Fruit fly (Drosophila melanogaster): Measurements from ENCODE around the gene CG43220.

Gene CG43220

DNA sequence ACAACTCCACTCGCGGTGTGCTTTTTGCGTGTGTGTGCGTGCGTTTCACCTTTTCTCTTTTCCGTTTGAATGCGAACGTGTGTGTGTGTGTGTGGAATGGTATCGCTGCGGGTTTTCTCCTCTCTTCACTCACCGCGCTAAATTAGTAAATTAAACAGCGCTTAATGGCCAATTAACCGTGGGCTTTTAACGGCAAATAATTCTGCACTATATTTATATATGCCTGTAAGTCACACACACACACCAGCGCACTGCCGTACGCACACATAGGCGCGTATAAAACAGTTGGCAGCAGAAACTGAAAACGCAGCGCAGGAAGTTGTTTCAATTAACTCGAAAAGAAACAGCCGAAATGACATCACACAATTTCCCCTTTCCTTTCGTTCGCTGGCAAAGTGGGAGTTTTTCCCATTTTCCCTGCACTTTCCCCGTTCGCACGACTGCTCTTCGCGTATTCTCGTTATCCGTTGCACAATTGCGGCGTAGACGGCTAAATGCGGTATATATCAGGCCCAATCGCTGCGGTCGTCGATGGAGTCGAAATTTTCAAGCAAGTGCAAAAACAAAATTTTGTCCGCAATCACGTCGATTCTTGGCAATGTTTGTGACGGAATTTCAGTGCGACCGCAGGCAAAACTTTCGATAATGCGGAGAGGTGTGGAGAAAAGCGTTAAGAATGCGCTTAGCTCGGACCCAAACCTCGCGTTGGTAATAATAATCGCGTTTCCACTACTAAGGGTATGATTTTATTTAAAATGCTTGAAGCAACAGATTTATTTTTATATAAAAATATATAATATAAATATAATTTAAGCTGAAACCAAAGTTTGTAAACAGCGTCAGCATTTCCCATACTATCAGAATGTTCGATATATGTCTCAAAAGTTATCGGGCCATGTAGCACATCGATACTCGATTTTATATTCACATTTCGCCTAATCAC is 13.5 kb upstream of the CG43220 start, which contains the start of gene BicD (continued):
- TF ChIP-seq CG33213 (GFP tag; optimal IDR thresholded peaks at IDR 0.05) (no peak), lbe (GFP tag; optimal IDR thresholded peaks at IDR 0.05) (peak; percentile 37), run (tag; optimal IDR thresholded peaks at IDR 0.05) (peak; percentile 12), onecut (GFP tag; IDR thresholded peaks at IDR 0.05) (0 out of 2 replicates have a peak, but pooled peaks have one; percentile 4), Sry-δ (GFP tag; optimal IDR thresholded peaks at IDR 0.05) (peak; percentile 56), mirr (GFP tag; optimal IDR thresholded peaks at IDR 0.05) (no peak), CG17361 (GFP tag; IDR thresholded peaks at IDR 0.05) (0 out of 3 replicates have a peak, but pooled peaks have one; percentile 36), CG15514 (GFP tag; optimal IDR thresholded peaks at IDR 0.05) (peak; percentile 74), knrl (GFP tag; IDR thresholded peaks at IDR 0.05; ENCODE audit: partially characterized antibody) (peak; percentile 73), Ada2b (GFP tag; IDR thresholded peaks at IDR 0.05) (no peak), pfk (GFP tag; optimal IDR thresholded peaks at IDR 0.05) (no peak), CTCF (GFP tag; optimal IDR thresholded peaks at IDR 0.05) (peak; percentile 54), CG4328 (GFP tag; optimal IDR thresholded peaks at IDR 0.05) (no peak), unc-4 (GFP tag; IDR thresholded peaks at IDR 0.05; ENCODE audit: partially characterized antibody) (peak; percentile 78), kay (GFP tag; optimal IDR thresholded peaks at IDR 0.05) (no peak), al (GFP tag; IDR thresholded peaks at IDR 0.05) (no peak), fd64A (GFP tag; optimal IDR thresholded peaks at IDR 0.05) (no peak), gsb-n (tag; optimal IDR thresholded peaks at IDR 0.05) (peak; percentile 3), CG17359 (tag; optimal IDR thresholded peaks at IDR 0.05) (no peak), CG10366 (GFP tag; IDR thresholded peaks at IDR 0.05) (0 out of 2 replicates have a peak, but pooled peaks have one; percentile 8), CG4424 (GFP tag; optimal IDR thresholded peaks at IDR 0.05) (no peak), CG12769 (tag; optimal IDR thresholded peaks at IDR 0.05) (peak; percentile 54), CG10209 (GFP tag; optimal IDR thresholded peaks at IDR 0.05) (no peak), CG6683 (GFP tag; optimal IDR thresholded peaks at IDR 0.05) (no peak), CG30020 (tag; optimal IDR thresholded peaks at IDR 0.05) (peak; percentile 67), ci (GFP tag; IDR thresholded peaks at IDR 0.05) (no peak), tx (GFP tag; optimal IDR thresholded peaks at IDR 0.05) (no peak), Sox102F (GFP tag; optimal IDR thresholded peaks at IDR 0.05) (no peak), peb (GFP tag; IDR thresholded peaks at IDR 0.05) (no peak), zen2 (GFP tag; IDR thresholded peaks at IDR 0.05; ENCODE audit: partially characterized antibody) (peak; percentile 50; the same call in 1 of the 3 replicates), Awh (GFP tag; IDR thresholded peaks at IDR 0.05) (no peak), Nf-YC (tag; optimal IDR thresholded peaks at IDR 0.05) (peak; percentile 53), ato (GFP tag; IDR thresholded peaks at IDR 0.05; ENCODE audit: partially characterized antibody) (peak; percentile 32; the same call in 1 of the 2 replicates), CG1603 (tag; optimal IDR thresholded peaks at IDR 0.05) (peak; percentile 35), gcm (GFP tag; optimal IDR thresholded peaks at IDR 0.05) (no peak), vvl (GFP tag; IDR thresholded peaks at IDR 0.05) (0 out of 2 replicates have a peak, but pooled peaks have one; percentile 23), CG12659 (GFP tag; optimal IDR thresholded peaks at IDR 0.05) (peak; percentile 80), CG18599 (GFP tag; optimal IDR thresholded peaks at IDR 0.05) (peak; percentile 26), HLHmδ (GFP tag; optimal IDR thresholded peaks at IDR 0.05) (peak; percentile 24), tna (GFP tag; IDR thresholded peaks at IDR 0.05; ENCODE audit: partially characterized antibody) (no peak; the same call in 1 of the 2 replicates), CG14860 (GFP tag; IDR thresholded peaks at IDR 0.05; ENCODE audit: partially characterized antibody) (peak; percentile 54), sqz (GFP tag; optimal IDR thresholded peaks at IDR 0.05) (no peak), zf30C (GFP tag; optimal IDR thresholded peaks at IDR 0.05) (no peak), esg (GFP tag; conservative IDR thresholded peaks at IDR 0.05) (no peak), CG34224 (GFP tag; IDR thresholded peaks at IDR 0.05; ENCODE audit: partially characterized antibody) (peak; percentile 50; the same call in 1 of the 3 replicates), CG11560 (tag; IDR thresholded peaks at IDR 0.05) (peak; percentile 97), CG6765 (GFP tag; optimal IDR thresholded peaks at IDR 0.05) (peak; percentile 0)
